Worm (Caenorhabditis elegans) whole organism, L4 larva: ENCODE results near the gene pak-2.

Source experiments
- F26F4.8 ChIP-seq: fragments of 200-800 bp; sonication (Bioruptor generic); conservative IDR thresholded peaks from 2 replicates; pipeline ENCODE4 v1.3.6; 2022; ENCODE audit warnings: missing genetic modification characterization, missing compliant biosample characterization
- F44E2.7 ChIP-seq: fragments of 200-800 bp; sonication (Bioruptor generic); IDR thresholded peaks from 2 replicates; pipeline ENCODE4 v2.1.2; 2022; ENCODE audit warnings: missing genetic modification characterization, missing compliant biosample characterization
- F49E8.2 ChIP-seq: sonication (generic microtip); optimal IDR thresholded peaks from 2 replicates; lab custom pipeline; 2016; ENCODE audit warnings: missing compliant biosample characterization, mild to moderate bottlenecking, missing genetic modification characterization, borderline replicate concordance
- R02D3.7 ChIP-seq: fragments of 150-350 bp; sonication (generic microtip); optimal IDR thresholded peaks from 3 replicates; lab custom pipeline; 2014; ENCODE audit warnings: missing biosample characterization, missing genetic modification characterization
- T20F7.1 ChIP-seq: fragments of 200-800 bp; sonication (Bioruptor generic); optimal IDR thresholded peaks from 2 replicates; lab custom pipeline; 2018; ENCODE audit warnings: mild to moderate bottlenecking, missing genetic modification characterization, missing compliant biosample characterization
- Y5F2A.4 ChIP-seq: fragments of 200-800 bp; sonication (Bioruptor generic); optimal IDR thresholded peaks from 2 replicates; lab custom pipeline; 2018; ENCODE audit warnings: mild to moderate bottlenecking, missing genetic modification characterization, missing compliant biosample characterization
- aha-1 ChIP-seq: fragments of 150-350 bp; peaks from one replicate; lab custom pipeline; 2014; ENCODE audit warnings: missing biosample characterization, missing genetic modification characterization
- attf-4 ChIP-seq: sonication (generic microtip); optimal IDR thresholded peaks from 3 replicates; lab custom pipeline; 2017; ENCODE audit warnings: missing biosample characterization, missing genetic modification characterization
- ceh-20 ChIP-seq: fragments of 200-800 bp; sonication (Bioruptor generic); IDR thresholded peaks from 2 replicates; pipeline ENCODE4 v1.3.6; 2022; ENCODE audit warnings: missing genetic modification reagents, missing genetic modification characterization, missing compliant biosample characterization
- daf-16 ChIP-seq, 3 experiments: sonication (generic microtip); optimal IDR thresholded peaks; 2 replicates each; lab custom pipeline; 2016 to 2017; ENCODE audit warnings: missing genetic modification characterization in 3 of 3, missing genetic modification reagents in 3 of 3, mild to moderate bottlenecking in 2 of 3, missing compliant biosample characterization in 2 of 3, missing biosample characterization in 1 of 3, moderate library complexity in 1 of 3
- daf-19 ChIP-seq: fragments of 200-800 bp; sonication (Bioruptor generic); conservative IDR thresholded peaks from 2 replicates; pipeline ENCODE4 v1.3.6; 2022; ENCODE audit warnings: missing genetic modification characterization, missing compliant biosample characterization
- dmd-6 ChIP-seq: fragments of 200-800 bp; sonication (Bioruptor generic); IDR thresholded peaks from 2 replicates; pipeline ENCODE4 v1.3.6; 2022; ENCODE audit warnings: missing genetic modification reagents, missing genetic modification characterization, missing compliant biosample characterization
- dmd-8 ChIP-seq: fragments of 200-800 bp; sonication (Bioruptor generic); IDR thresholded peaks from 2 replicates; pipeline ENCODE4 v1.3.6; 2022; ENCODE audit warnings: missing genetic modification characterization, missing compliant biosample characterization
- duxl-1 ChIP-seq: sonication (generic microtip); optimal IDR thresholded peaks from 2 replicates; lab custom pipeline; 2016; ENCODE audit warnings: mild to moderate bottlenecking, missing genetic modification characterization, moderate library complexity, missing compliant biosample characterization; ENCODE audit not compliant: poor library complexity
- dve-1 ChIP-seq: sonication (generic microtip); optimal IDR thresholded peaks from 2 replicates; lab custom pipeline; 2017; ENCODE audit warnings: antibody characterized with exemption, mild to moderate bottlenecking, missing genetic modification characterization, missing compliant biosample characterization; ENCODE audit not compliant: insufficient read depth
- hif-1 ChIP-seq, 2 experiments: sonication (generic microtip); optimal IDR thresholded peaks; 2 replicates each; lab custom pipeline; 2016 to 2017; ENCODE audit warnings: missing compliant biosample characterization in 2 of 2, missing genetic modification characterization in 2 of 2, missing genetic modification reagents in 2 of 2, missing genotype in 2 of 2, mild to moderate bottlenecking in 1 of 2
- hlh-11 ChIP-seq: fragments of 200-800 bp; sonication (Bioruptor generic); optimal IDR thresholded peaks from 2 replicates; lab custom pipeline; 2018; ENCODE audit warnings: mild to moderate bottlenecking, missing genetic modification characterization, missing compliant biosample characterization
- hlh-30 ChIP-seq: sonication (generic microtip); optimal IDR thresholded peaks from 2 replicates; lab custom pipeline; 2017; ENCODE audit warnings: antibody characterized with exemption, mild to moderate bottlenecking, missing genetic modification characterization, missing compliant biosample characterization; ENCODE audit not compliant: insufficient read depth
- jun-1 ChIP-seq: fragments of 150-350 bp; optimal IDR thresholded peaks from 2 replicates; lab custom pipeline; 2014; ENCODE audit warnings: missing biosample characterization, missing genetic modification reagents, missing genetic modification characterization
- lin-29 ChIP-seq: fragments of 200-800 bp; sonication (Bioruptor generic); IDR thresholded peaks from 2 replicates; pipeline ENCODE4 v1.3.6; 2022; ENCODE audit warnings: missing genetic modification reagents, missing genetic modification characterization, missing compliant biosample characterization
- mdl-1 ChIP-seq, 2 experiments: fragments of 150-350 bp in 1 of 2; sonication (generic microtip) in 1 of 2; optimal IDR thresholded peaks; 2 replicates each; lab custom pipeline; 2014 to 2017; ENCODE audit warnings: missing biosample characterization in 2 of 2, missing genetic modification characterization in 2 of 2
- mes-2 ChIP-seq: sonication (generic microtip); optimal IDR thresholded peaks from 2 replicates; lab custom pipeline; 2016; ENCODE audit warnings: missing genotype, mild to moderate bottlenecking, missing genetic modification characterization, missing compliant biosample characterization; ENCODE audit not compliant: poor library complexity, severe bottlenecking
- nhr-11 ChIP-seq: fragments of 150-350 bp; optimal IDR thresholded peaks from 2 replicates; lab custom pipeline; 2014; ENCODE audit warnings: missing biosample characterization, missing genetic modification characterization
- nhr-25 ChIP-seq: sonication (generic microtip); optimal IDR thresholded peaks from 2 replicates; lab custom pipeline; 2017; ENCODE audit warnings: missing genetic modification characterization, mild to moderate bottlenecking, missing compliant biosample characterization, antibody characterized with exemption, moderate library complexity, borderline replicate concordance; ENCODE audit not compliant: insufficient read depth
- nhr-28 ChIP-seq: fragments of 150-350 bp; optimal IDR thresholded peaks from 2 replicates; lab custom pipeline; 2014; ENCODE audit warnings: missing biosample characterization, missing genetic modification characterization
- nhr-41 ChIP-seq: fragments of 200-800 bp; sonication (Bioruptor generic); IDR thresholded peaks from 2 replicates; pipeline ENCODE4 v1.3.6; 2022; ENCODE audit warnings: missing genetic modification reagents, missing genetic modification characterization, missing compliant biosample characterization
- nhr-77 ChIP-seq: fragments of 150-350 bp; optimal IDR thresholded peaks from 2 replicates; lab custom pipeline; 2014; ENCODE audit warnings: missing biosample characterization, missing genetic modification characterization
- pqm-1 ChIP-seq: sonication (generic microtip); optimal IDR thresholded peaks from 2 replicates; lab custom pipeline; 2017; ENCODE audit warnings: missing biosample characterization, missing genetic modification characterization
- spr-1 ChIP-seq: sonication (generic microtip); optimal IDR thresholded peaks from 2 replicates; lab custom pipeline; 2016; ENCODE audit warnings: mild to moderate bottlenecking, missing genetic modification characterization, missing compliant biosample characterization
- unc-62 ChIP-seq, 3 experiments: fragments of 150-350 bp in 1 of 3; sonication (generic microtip); optimal IDR thresholded peaks in 2 of 3; peaks in 1 of 3; 1 replicate in 1 of 3; 2 replicates in 2 of 3; lab custom pipeline; 2014 to 2017; ENCODE audit warnings: missing biosample characterization in 3 of 3, missing genetic modification characterization in 3 of 3, missing genetic modification reagents in 3 of 3, missing genotype in 1 of 3
- zag-1 ChIP-seq: fragments of 150-350 bp; optimal IDR thresholded peaks from 2 replicates; lab custom pipeline; 2014; ENCODE audit warnings: missing biosample characterization, missing genetic modification characterization
- zip-11 ChIP-seq: fragments of 200-800 bp; sonication (Bioruptor generic); IDR thresholded peaks from 2 replicates; pipeline ENCODE4 v1.3.6; 2022; ENCODE audit warnings: missing genetic modification characterization, missing compliant biosample characterization
- ztf-11 ChIP-seq: fragments of 150-350 bp; optimal IDR thresholded peaks from 2 replicates; lab custom pipeline; 2014; ENCODE audit warnings: missing biosample characterization, missing genetic modification characterization
- ztf-7 ChIP-seq: fragments of 150-350 bp; optimal IDR thresholded peaks from 2 replicates; lab custom pipeline; 2014; ENCODE audit warnings: missing biosample characterization, missing genetic modification characterization

pak-2 gene

DNA sequence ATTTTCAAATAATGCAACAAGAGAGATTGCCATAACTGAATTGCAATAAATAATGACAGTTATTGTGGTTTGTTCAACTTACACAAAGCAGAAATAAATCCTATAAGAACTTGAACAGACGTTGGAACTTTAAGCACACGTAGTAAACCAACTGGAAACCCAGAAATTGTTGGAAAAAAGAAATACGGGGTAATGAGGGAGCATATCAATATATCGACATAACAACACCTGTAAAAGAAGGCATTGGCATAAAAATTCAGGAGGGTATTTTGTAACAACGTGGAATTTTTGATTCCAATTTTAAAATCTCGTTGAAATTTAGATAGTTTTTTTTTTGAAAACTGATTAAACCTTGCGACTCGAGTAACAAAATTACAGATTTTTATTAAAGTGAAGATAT is 17.3 kb upstream of the pak-2 start:
- TF ChIP-seq dmd-8 (GFP tag; lab: Robert Waterston, UW) = no peak
- TF ChIP-seq Y5F2A.4 = no peak
- TF ChIP-seq F44E2.7 (GFP tag; lab: Robert Waterston, UW) = no peak
- peak; percentile 92 for TF ChIP-seq aha-1
- TF ChIP-seq attf-4 (tag; lab: Kevin White, UChicago) = no peak
- no peak for TF ChIP-seq daf-16 (GFP tag; optimal IDR thresholded peaks at IDR 0.05; lab: Kevin White, UChicago)
- no peak for TF ChIP-seq daf-16 (tag; optimal IDR thresholded peaks at IDR 0.05; lab: Kevin White, UChicago)

DNA sequence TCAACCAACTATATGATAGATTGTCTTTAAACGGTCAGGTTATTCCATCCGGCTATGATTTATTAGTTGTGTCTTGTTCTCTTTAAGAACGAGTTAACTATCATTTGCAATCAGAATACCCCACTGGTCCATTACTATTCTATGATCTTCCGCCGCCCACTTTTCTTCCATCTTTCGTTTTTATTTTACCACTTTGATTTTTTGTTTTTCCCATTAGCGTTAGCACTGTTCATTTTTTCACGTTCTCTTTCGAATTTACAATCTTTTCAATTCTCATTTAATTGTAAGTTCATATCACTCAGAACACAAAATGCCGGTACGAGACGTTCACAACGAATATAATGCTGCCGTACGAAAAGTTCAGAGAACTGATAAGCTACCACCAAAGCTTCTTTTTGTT is 14.6 kb upstream of the pak-2 start, which contains the start of gene T04C12.7:
T04C12.7 (plus strand) TSS at position 301 of the 400 bp plus-strand sequence.
- TF ChIP-seq unc-62 (GFP tag; optimal IDR thresholded peaks at IDR 0.05 in 1 of 2; lab: Kevin White, UChicago) = peak in 1 of 2 experiments; percentile 58
- no peak for TF ChIP-seq unc-62 (tag; optimal IDR thresholded peaks at IDR 0.05; lab: Kevin White, UChicago)
- TF ChIP-seq zag-1 (tag; lab: Kevin White, UChicago) = no peak
- no peak for TF ChIP-seq nhr-11 (tag; lab: Kevin White, UChicago)
- TF ChIP-seq dmd-8 (GFP tag; lab: Robert Waterston, UW) = no peak

DNA sequence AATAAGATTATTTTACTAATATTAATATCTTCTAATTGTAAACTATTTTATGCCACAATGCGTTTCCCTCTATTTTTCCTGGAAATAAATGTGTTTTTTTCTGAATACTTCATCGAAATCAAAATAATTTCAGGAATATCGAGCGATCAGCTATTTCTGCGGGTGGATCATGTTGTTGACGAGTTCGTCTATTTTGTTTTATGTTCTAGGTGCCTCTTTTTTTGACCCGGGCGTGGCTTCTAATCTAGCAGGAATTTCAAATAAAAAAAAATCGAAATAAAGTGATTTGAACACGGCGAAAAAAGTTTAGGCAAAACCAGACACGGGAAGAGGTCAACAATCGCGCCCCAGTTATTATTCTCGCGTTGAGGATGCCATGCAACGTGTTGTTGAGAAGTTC is 12.7 kb upstream of the pak-2 start, which contains the start of gene T04C12.33:
T04C12.33 (plus strand) TSS at position 301 of the 400 bp plus-strand sequence.
- TF ChIP-seq aha-1 = peak; percentile 88
- no peak for TF ChIP-seq T20F7.1

DNA sequence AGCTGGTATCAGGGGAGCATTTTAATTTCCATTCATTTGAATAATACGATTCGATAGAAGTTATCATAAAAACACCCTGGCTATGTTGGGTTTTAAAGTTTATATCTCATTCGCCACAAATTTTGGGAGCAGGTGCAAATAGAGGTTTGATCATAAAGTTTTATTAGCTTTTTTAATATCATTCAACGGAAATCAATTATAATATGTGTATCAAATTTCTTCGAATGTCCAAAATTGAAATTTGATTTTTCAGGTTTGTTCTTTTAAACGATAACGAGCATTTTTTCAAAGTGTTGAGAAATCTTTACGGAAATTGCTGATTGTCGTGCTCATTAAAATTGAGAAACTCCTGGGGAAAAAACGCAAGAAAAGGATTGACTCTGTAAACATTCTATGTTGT is 9.4 kb upstream of the pak-2 start, which contains the start of gene srh-74:
srh-74 (minus strand) TSS at position 101 of the 400 bp plus-strand sequence.
- TF ChIP-seq unc-62 (GFP tag; optimal IDR thresholded peaks at IDR 0.05 in 1 of 2; lab: Kevin White, UChicago) (no peak), unc-62 (tag; optimal IDR thresholded peaks at IDR 0.05; lab: Kevin White, UChicago) (no peak), ceh-20 (GFP tag; lab: Robert Waterston, UW) (no peak), jun-1 (tag; lab: Kevin White, UChicago) (no peak), F26F4.8 (GFP tag; lab: Robert Waterston, UW) (no peak), duxl-1 (no peak), R02D3.7 (no peak)

DNA sequence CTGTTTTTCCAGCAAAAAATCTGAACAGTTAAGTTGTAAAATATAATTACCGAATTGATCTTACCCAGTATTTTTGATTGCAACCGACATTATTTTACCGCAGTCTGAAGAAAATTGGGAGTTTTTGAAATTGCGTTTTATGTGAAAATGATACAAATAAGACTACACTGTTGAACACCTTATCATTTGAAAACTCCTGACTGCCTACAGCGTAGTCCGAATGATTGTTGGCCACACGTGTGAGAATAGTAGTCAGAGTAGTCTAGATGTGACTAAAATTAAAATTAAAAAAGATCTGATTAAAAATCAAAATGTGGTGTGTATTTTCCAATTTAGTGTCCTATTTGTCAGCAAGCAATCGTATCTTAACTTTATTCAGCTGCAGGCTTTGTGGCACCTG is 7.5 kb upstream of the pak-2 start, which contains the start of gene dhs-18:
dhs-18 (minus strand) TSS at position 104 of the 400 bp plus-strand sequence.
- TF ChIP-seq lin-29 (GFP tag; lab: Robert Waterston, UW) = no peak
- TF ChIP-seq unc-62 (GFP tag; optimal IDR thresholded peaks at IDR 0.05 in 1 of 2; lab: Kevin White, UChicago) = peak in 1 of 2 experiments; percentile 66
- TF ChIP-seq unc-62 (tag; optimal IDR thresholded peaks at IDR 0.05; lab: Kevin White, UChicago) = no peak
- peak; percentile 23 for TF ChIP-seq hlh-30
- TF ChIP-seq F49E8.2 = no peak
- peak; percentile 42 for TF ChIP-seq pqm-1
- no peak for TF ChIP-seq hif-1 (tag; optimal IDR thresholded peaks at IDR 0.05; lab: Kevin White, UChicago)
- no peak for TF ChIP-seq attf-4 (tag; lab: Kevin White, UChicago)
- peak; percentile 9 for TF ChIP-seq dve-1 (tag; lab: Kevin White, UChicago)
- no peak for TF ChIP-seq zip-11 (GFP tag; lab: Robert Waterston, UW)
- no peak for TF ChIP-seq ztf-11
- no peak for TF ChIP-seq spr-1 (tag; lab: Kevin White, UChicago)
- TF ChIP-seq nhr-28 (tag; lab: Kevin White, UChicago) = peak; percentile 96
- peak; percentile 46 for TF ChIP-seq dmd-6 (GFP tag; lab: Robert Waterston, UW)
- TF ChIP-seq mes-2 (tag; lab: Kevin White, UChicago) = no peak
- no peak for TF ChIP-seq daf-19 (GFP tag; lab: Robert Waterston, UW)
- TF ChIP-seq nhr-77 (tag; lab: Kevin White, UChicago) = peak; percentile 67
- no peak for TF ChIP-seq nhr-41 (GFP tag; lab: Robert Waterston, UW)
- TF ChIP-seq nhr-25 = no peak
- TF ChIP-seq hlh-11 (tag; lab: Kevin White, UChicago) = peak; percentile 11
- TF ChIP-seq ztf-7 (tag; lab: Kevin White, UChicago) = no peak
- peak in 1 of 2 experiments; percentile 53 for TF ChIP-seq mdl-1 (tag; optimal IDR thresholded peaks at IDR 0.05; lab: Kevin White, UChicago)
